Fruit fly (Drosophila melanogaster) Kc167 (cell line): ENCODE results near the gene sud1.

ENCODE experiments used
- Myc ChIP-seq: fragments of >200 bp; optimal IDR thresholded peaks from 2 replicates; lab custom pipeline; 2017; ENCODE audit warnings: missing external identifiers
- h ChIP-seq: fragments of >200 bp; optimal IDR thresholded peaks from 3 replicates; lab custom pipeline; 2018; ENCODE audit warnings: missing external identifiers
- psq ChIP-seq: fragments of >200 bp; optimal IDR thresholded peaks from 2 replicates; lab custom pipeline; 2017; ENCODE audit warnings: missing external identifiers

- no peak for TF ChIP-seq h
- no peak for TF ChIP-seq Myc (lab: Kevin White, UChicago)
- no peak for TF ChIP-seq psq (lab: Kevin White, UChicago)
Measured at dm6 chr3R:24914864-24915263, 2.8 kb downstream of the sud1 start.
